Fruit fly (Drosophila melanogaster) whole organism, embryonic: Measurements from ENCODE around the gene CG6928.

ENCODE experiments used
- Bdp1 ChIP-seq: fragments of 200-800 bp; sonication (Bioruptor generic); optimal IDR thresholded peaks from 3 replicates; lab custom pipeline; 2016; ENCODE audit warnings: missing biosample characterization, missing genetic modification characterization
- Bteb2 ChIP-seq: fragments of 200-800 bp; sonication (Bioruptor generic); optimal IDR thresholded peaks from 2 replicates; lab custom pipeline; 2016; ENCODE audit warnings: missing biosample characterization, missing genetic modification characterization
- CG10543 ChIP-seq: fragments of 200-800 bp; sonication (Bioruptor generic); optimal IDR thresholded peaks from 3 replicates; lab custom pipeline; 2017; ENCODE audit warnings: missing biosample characterization, mild to moderate bottlenecking, missing genetic modification characterization, moderate library complexity
- CG12659 ChIP-seq: fragments of 200-800 bp; sonication (Bioruptor generic); optimal IDR thresholded peaks from 3 replicates; lab custom pipeline; 2017; ENCODE audit warnings: mild to moderate bottlenecking, missing biosample characterization, missing genetic modification reagents, missing genetic modification characterization
- CG12769 ChIP-seq: fragments of 200-800 bp; sonication (Bioruptor generic); optimal IDR thresholded peaks from 2 replicates; lab custom pipeline; 2019; ENCODE audit warnings: missing biosample characterization, mild to moderate bottlenecking, missing genetic modification characterization, moderate library complexity
- CG13123 ChIP-seq: fragments of 200-800 bp; sonication (Bioruptor generic); optimal IDR thresholded peaks from 2 replicates; lab custom pipeline; 2016; ENCODE audit warnings: missing biosample characterization, missing genetic modification characterization
- CG14860 ChIP-seq: fragments of 200-800 bp; sonication (Bioruptor generic); IDR thresholded peaks from 3 replicates; pipeline ENCODE4 v1.3.6; 2022; ENCODE audit warnings: missing biosample characterization, missing genetic modification characterization; ENCODE audit not compliant: partially characterized antibody
- CG18619 ChIP-seq: fragments of 200-800 bp; sonication (Bioruptor generic); optimal IDR thresholded peaks from 3 replicates; lab custom pipeline; 2017; ENCODE audit warnings: missing biosample characterization, mild to moderate bottlenecking, missing genetic modification characterization
- CG7556 ChIP-seq: fragments of 200-800 bp; sonication (Bioruptor generic); optimal IDR thresholded peaks from 2 replicates; lab custom pipeline; 2017; ENCODE audit warnings: missing biosample characterization, mild to moderate bottlenecking, missing genetic modification characterization
- CG8388 ChIP-seq: fragments of 200-800 bp; sonication (Bioruptor generic); optimal IDR thresholded peaks from 2 replicates; lab custom pipeline; 2019; ENCODE audit warnings: missing biosample characterization, mild to moderate bottlenecking, missing genetic modification characterization, moderate library complexity
- CG9817 ChIP-seq: fragments of 200-800 bp; sonication (Bioruptor generic); optimal IDR thresholded peaks from 2 replicates; lab custom pipeline; 2018; ENCODE audit warnings: missing biosample characterization, mild to moderate bottlenecking, missing genetic modification characterization, moderate library complexity
- CHES-1-like ChIP-seq: fragments of 200-800 bp; sonication (Bioruptor generic); optimal IDR thresholded peaks from 2 replicates; lab custom pipeline; 2016; ENCODE audit warnings: missing biosample characterization, missing genetic modification characterization
- Ets65A ChIP-seq: fragments of 200-800 bp; sonication (Bioruptor generic); peaks from one replicate; lab custom pipeline; 2016; ENCODE audit warnings: missing biosample characterization, missing genetic modification characterization
- H15 ChIP-seq: fragments of 200-800 bp; sonication (Bioruptor generic); IDR thresholded peaks from 3 replicates; pipeline ENCODE4 v1.3.6; 2022; ENCODE audit warnings: missing biosample characterization, missing genetic modification characterization
- HHEX ChIP-seq: fragments of 200-800 bp; sonication (Bioruptor generic); optimal IDR thresholded peaks from 3 replicates; lab custom pipeline; 2017; ENCODE audit warnings: missing biosample characterization, mild to moderate bottlenecking, missing genetic modification characterization, missing genetic modification reagents
- HLH54F ChIP-seq: fragments of 200-800 bp; sonication (Bioruptor generic); optimal IDR thresholded peaks from 3 replicates; lab custom pipeline; 2016; ENCODE audit warnings: missing biosample characterization, missing genetic modification characterization
- Hand ChIP-seq: fragments of 200-800 bp; sonication (Bioruptor generic); optimal IDR thresholded peaks from 2 replicates; lab custom pipeline; 2017; ENCODE audit warnings: mild to moderate bottlenecking, missing biosample characterization, missing genetic modification reagents, missing genetic modification characterization
- Hsf ChIP-seq: fragments of 200-800 bp; sonication (Bioruptor generic); optimal IDR thresholded peaks from 3 replicates; lab custom pipeline; 2016; ENCODE audit warnings: missing biosample characterization, missing genetic modification characterization
- Meics ChIP-seq: fragments of 200-800 bp; sonication (Bioruptor generic); optimal IDR thresholded peaks from 2 replicates; lab custom pipeline; 2017; ENCODE audit warnings: missing biosample characterization, mild to moderate bottlenecking, missing genetic modification characterization
- Mes4 ChIP-seq: fragments of 200-800 bp; sonication (Bioruptor generic); optimal IDR thresholded peaks from 2 replicates; lab custom pipeline; 2016; ENCODE audit warnings: missing biosample characterization, missing genetic modification characterization
- Mrtf ChIP-seq: fragments of 200-800 bp; sonication (Bioruptor generic); IDR thresholded peaks from 3 replicates; pipeline ENCODE4 v1.3.6; 2022; ENCODE audit warnings: missing biosample characterization, missing genetic modification characterization
- Myb ChIP-seq: fragments of 200-800 bp; sonication (Bioruptor generic); optimal IDR thresholded peaks from 2 replicates; lab custom pipeline; 2016; ENCODE audit warnings: missing biosample characterization, missing genetic modification characterization
- Nf-YA ChIP-seq: fragments of 200-800 bp; sonication (Bioruptor generic); IDR thresholded peaks from 2 replicates; pipeline ENCODE4 v1.3.6; 2022; ENCODE audit warnings: missing biosample characterization, missing genetic modification characterization
- Taf1 ChIP-seq: fragments of 200-800 bp; sonication (Bioruptor generic); IDR thresholded peaks from 2 replicates; pipeline ENCODE4 v1.3.6; 2022; ENCODE audit warnings: missing biosample characterization, missing genetic modification characterization
- amos ChIP-seq: fragments of 200-800 bp; sonication (Bioruptor generic); IDR thresholded peaks from 2 replicates; pipeline ENCODE4 v1.3.6; 2022; ENCODE audit warnings: missing biosample characterization, missing genetic modification characterization; ENCODE audit not compliant: partially characterized antibody
- ato ChIP-seq: fragments of 200-800 bp; sonication (Bioruptor generic); IDR thresholded peaks from 2 replicates; pipeline ENCODE4 v1.3.6; 2022; ENCODE audit warnings: missing biosample characterization, missing genetic modification characterization; ENCODE audit not compliant: partially characterized antibody
- bowl ChIP-seq: fragments of 200-800 bp; sonication (Bioruptor generic); IDR thresholded peaks from 2 replicates; pipeline ENCODE4 v1.3.6; 2022; ENCODE audit warnings: missing biosample characterization, missing genetic modification characterization
- da ChIP-seq: fragments of 200-800 bp; sonication (Bioruptor generic); optimal IDR thresholded peaks from 2 replicates; lab custom pipeline; 2016; ENCODE audit warnings: missing biosample characterization, missing genetic modification characterization
- dysf ChIP-seq: fragments of 200-800 bp; sonication (Bioruptor generic); IDR thresholded peaks from 3 replicates; pipeline ENCODE4 v1.3.6; 2022; ENCODE audit warnings: missing biosample characterization, missing genetic modification characterization
- emc ChIP-seq: fragments of 200-800 bp; sonication (Bioruptor generic); optimal IDR thresholded peaks from 2 replicates; lab custom pipeline; 2016; ENCODE audit warnings: missing biosample characterization, missing genetic modification characterization
- esg ChIP-seq: fragments of 200-800 bp; sonication (Bioruptor generic); conservative IDR thresholded peaks from 2 replicates; pipeline ENCODE4 v1.3.6; 2022; ENCODE audit warnings: missing biosample characterization, missing genetic modification characterization
- eyg ChIP-seq: fragments of 200-800 bp; sonication (Bioruptor generic); optimal IDR thresholded peaks from 3 replicates; lab custom pipeline; 2016; ENCODE audit warnings: missing biosample characterization, missing genetic modification characterization
- hkb ChIP-seq, 2 experiments: fragments of 200-800 bp in 1 of 2; fragments of >200 bp in 1 of 2; sonication (Bioruptor generic) in 1 of 2; IDR thresholded peaks in 1 of 2; optimal IDR thresholded peaks in 1 of 2; 2 replicates each; pipeline versions ENCODE4 v1.3.6 to Lab custom; 2017 to 2022; ENCODE audit warnings: missing biosample characterization in 1 of 2, missing genetic modification characterization in 1 of 2
- ind ChIP-seq: fragments of 200-800 bp; sonication (Bioruptor generic); optimal IDR thresholded peaks from 3 replicates; lab custom pipeline; 2016; ENCODE audit warnings: missing biosample characterization, missing genetic modification characterization
- lmd ChIP-seq: fragments of 200-800 bp; sonication (Bioruptor generic); IDR thresholded peaks from 2 replicates; pipeline ENCODE4 v1.3.6; 2022; ENCODE audit warnings: missing biosample characterization, missing genetic modification characterization
- nau ChIP-seq: fragments of 200-800 bp; sonication (Bioruptor generic); optimal IDR thresholded peaks from 3 replicates; lab custom pipeline; 2017; ENCODE audit warnings: missing biosample characterization, mild to moderate bottlenecking, missing genetic modification characterization, missing genetic modification reagents
- nerfin-1 ChIP-seq: fragments of 200-800 bp; sonication (Bioruptor generic); optimal IDR thresholded peaks from 3 replicates; lab custom pipeline; 2019; ENCODE audit warnings: missing biosample characterization, mild to moderate bottlenecking, missing genetic modification characterization, moderate library complexity
- org-1 ChIP-seq: fragments of 200-800 bp; sonication (Bioruptor generic); optimal IDR thresholded peaks from 2 replicates; lab custom pipeline; 2017; ENCODE audit warnings: missing biosample characterization, missing genetic modification characterization
- pan ChIP-seq, 4 experiments: fragments of >200 bp in 3 of 4; fragments of 200-800 bp in 1 of 4; sonication (Bioruptor generic) in 1 of 4; optimal IDR thresholded peaks in 3 of 4; IDR thresholded peaks in 1 of 4; 2 replicates each; pipeline versions ENCODE4 v1.3.6 to Lab custom; 2017 to 2022; ENCODE audit warnings: missing biosample characterization in 2 of 4, missing genetic modification characterization in 2 of 4, mixed read lengths in 1 of 4
- peb ChIP-seq: fragments of 200-800 bp; sonication (Bioruptor generic); IDR thresholded peaks from 2 replicates; pipeline ENCODE4 v1.3.6; 2022; ENCODE audit warnings: missing biosample characterization, missing genetic modification characterization
- pum ChIP-seq: fragments of 200-800 bp; sonication (Bioruptor generic); optimal IDR thresholded peaks from 2 replicates; lab custom pipeline; 2016; ENCODE audit warnings: missing biosample characterization, missing genetic modification characterization
- row ChIP-seq: fragments of 200-800 bp; sonication (Bioruptor generic); IDR thresholded peaks from 3 replicates; pipeline ENCODE4 v1.3.6; 2022; ENCODE audit warnings: missing biosample characterization, missing genetic modification characterization
- slp2 ChIP-seq: fragments of 200-800 bp; sonication (Bioruptor generic); optimal IDR thresholded peaks from 2 replicates; lab custom pipeline; 2016; ENCODE audit warnings: missing biosample characterization, missing genetic modification characterization
- sna ChIP-seq: fragments of 200-800 bp; sonication (Bioruptor generic); IDR thresholded peaks from 2 replicates; pipeline ENCODE4 v1.3.6; 2022; ENCODE audit warnings: missing biosample characterization, missing genetic modification characterization; ENCODE audit not compliant: partially characterized antibody
- sob ChIP-seq: fragments of 200-800 bp; sonication (Bioruptor generic); IDR thresholded peaks from 2 replicates; pipeline ENCODE4 v1.3.6; 2022; ENCODE audit warnings: missing biosample characterization, missing genetic modification characterization
- sug ChIP-seq: fragments of 200-800 bp; optimal IDR thresholded peaks from 2 replicates; lab custom pipeline; 2019; ENCODE audit warnings: missing biosample characterization, mild to moderate bottlenecking, missing genetic modification characterization, moderate library complexity
- toy ChIP-seq: fragments of 200-800 bp; sonication (Bioruptor generic); IDR thresholded peaks from 2 replicates; pipeline ENCODE4 v1.3.6; 2022; ENCODE audit warnings: missing biosample characterization, missing genetic modification characterization
- tx ChIP-seq: fragments of 200-800 bp; sonication (Bioruptor generic); optimal IDR thresholded peaks from 2 replicates; lab custom pipeline; 2016; ENCODE audit warnings: missing biosample characterization, missing genetic modification characterization
- vnd ChIP-seq: fragments of 200-800 bp; sonication (Bioruptor generic); IDR thresholded peaks from 3 replicates; pipeline ENCODE4 v1.3.6; 2022; ENCODE audit warnings: missing biosample characterization, missing genetic modification characterization; ENCODE audit not compliant: partially characterized antibody
- zen2 ChIP-seq: fragments of 200-800 bp; sonication (Bioruptor generic); IDR thresholded peaks from 3 replicates; pipeline ENCODE4 v1.3.6; 2022; ENCODE audit warnings: missing biosample characterization, missing genetic modification characterization; ENCODE audit not compliant: partially characterized antibody

Gene CG6928

DNA sequence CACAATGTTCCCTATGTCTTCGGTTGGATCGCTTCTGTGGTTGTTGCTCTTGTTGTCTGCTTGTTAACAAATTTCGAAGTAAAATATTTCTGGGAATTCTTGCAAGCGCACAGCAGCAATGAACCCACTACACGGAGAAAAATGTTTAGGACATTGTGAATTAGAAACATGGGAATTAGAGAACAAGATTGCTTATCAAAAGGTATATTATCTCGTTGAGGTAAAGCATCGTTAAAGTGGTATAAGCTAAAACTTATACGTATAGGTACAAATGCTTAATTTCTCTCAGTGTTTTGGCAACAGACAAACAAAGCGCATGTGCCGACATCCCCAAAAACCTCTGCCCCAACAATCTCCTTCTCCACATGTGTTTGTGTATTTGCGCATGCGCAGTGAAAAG is 50.7 kb downstream of the CG6928 start (continued):
- TF ChIP-seq Mes4 (GFP tag; lab: Kevin White, UChicago) (no peak), HLH54F (GFP tag; lab: Kevin White, UChicago) (no peak), zen2 (no peak), CG7556 (GFP tag; lab: Kevin White, UChicago) (peak; percentile 5), Bteb2 (no peak), CG18619 (GFP tag; lab: Kevin White, UChicago) (no peak), HHEX (GFP tag; lab: Kevin White, UChicago) (no peak), Meics (GFP tag; lab: Kevin White, UChicago) (no peak), bowl (no peak), pum (GFP tag; lab: Kevin White, UChicago) (peak; percentile 45), org-1 (GFP tag; lab: Kevin White, UChicago) (peak; percentile 38), hkb (optimal IDR thresholded peaks at IDR 0.05; lab: Kevin White, UChicago) (no peak), hkb (GFP tag; IDR thresholded peaks at IDR 0.05; lab: Robert Waterston, UW) (peak; percentile 56; the same call in 1 of the 2 replicates), slp2 (GFP tag; lab: Kevin White, UChicago) (peak; percentile 26), vnd (no peak), CG13123 (no peak), Mrtf (no peak), CHES-1-like (GFP tag; lab: Kevin White, UChicago) (no peak), Hsf (GFP tag; lab: Kevin White, UChicago) (peak; percentile 26), Hand (GFP tag; lab: Kevin White, UChicago) (no peak), sug (tag; lab: Kevin White, UChicago) (no peak), Nf-YA (GFP tag; lab: Robert Waterston, UW) (peak; percentile 51; the same call in 1 of the 2 replicates), Myb (GFP tag; lab: Kevin White, UChicago) (peak; percentile 5), row (GFP tag; lab: Robert Waterston, UW) (peak; percentile 40; the same call in 1 of the 3 replicates), sob (GFP tag; lab: Robert Waterston, UW) (no peak), peb (GFP tag; lab: Robert Waterston, UW) (peak; percentile 43; the same call in 1 of the 2 replicates), Bdp1 (no peak), sna (GFP tag; lab: Robert Waterston, UW) (no peak), amos (GFP tag; lab: Robert Waterston, UW) (no peak), nerfin-1 (tag; lab: Kevin White, UChicago) (no peak), CG12769 (tag; lab: Kevin White, UChicago) (peak; percentile 10), Taf1 (GFP tag; lab: Robert Waterston, UW) (no peak), ato (GFP tag; lab: Robert Waterston, UW) (no peak), ind (peak; percentile 16), emc (GFP tag; lab: Kevin White, UChicago) (no peak), nau (GFP tag; lab: Kevin White, UChicago) (peak; percentile 40), toy (GFP tag; lab: Robert Waterston, UW) (no peak), CG12659 (GFP tag; lab: Kevin White, UChicago) (no peak), esg (no peak), eyg (GFP tag; lab: Kevin White, UChicago) (no peak), tx (no peak), CG8388 (GFP tag; lab: Kevin White, UChicago) (peak; percentile 65), CG10543 (GFP tag; lab: Kevin White, UChicago) (no peak), dysf (GFP tag; lab: Robert Waterston, UW) (no peak), H15 (GFP tag; lab: Robert Waterston, UW) (0 out of 3 replicates have a peak, but pooled peaks have one; percentile 38), Ets65A (GFP tag; lab: Kevin White, UChicago) (peak; percentile 89), pan (optimal IDR thresholded peaks at IDR 0.05; lab: Kevin White, UChicago) (no peak), pan (GFP tag; optimal IDR thresholded peaks at IDR 0.05 in 1 of 2, IDR thresholded peaks at IDR 0.05 in 1 of 2) (peak in 1 of 2 experiments; percentile 41), CG9817 (tag; lab: Kevin White, UChicago) (no peak), CG14860 (GFP tag; lab: Robert Waterston, UW) (no peak), lmd (GFP tag; lab: Robert Waterston, UW) (peak; percentile 44), da (no peak)
